Worm (Caenorhabditis elegans) whole organism, L1 larva: ENCODE data around the gene mboa-2.

ENCODE experiments used
- C04F5.9 ChIP-seq: sonication (generic microtip); optimal IDR thresholded peaks from 2 replicates; lab custom pipeline; 2016; ENCODE audit warnings: missing genetic modification characterization, missing compliant biosample characterization
- C16A3.4 ChIP-seq: fragments of 150-350 bp; optimal IDR thresholded peaks from 2 replicates; lab custom pipeline; 2014; ENCODE audit warnings: missing biosample characterization, missing genetic modification characterization
- C34B4.2 ChIP-seq: sonication (generic microtip); optimal IDR thresholded peaks from 2 replicates; lab custom pipeline; 2017; ENCODE audit warnings: mild to moderate bottlenecking, missing genetic modification characterization, missing compliant biosample characterization
- F16B12.6 ChIP-seq: fragments of 150-350 bp; optimal IDR thresholded peaks from 2 replicates; lab custom pipeline; 2014; ENCODE audit warnings: missing biosample characterization, missing genetic modification characterization
- Y116A8C.19 ChIP-seq: sonication (generic microtip); optimal IDR thresholded peaks from 2 replicates; lab custom pipeline; 2016; ENCODE audit warnings: missing compliant biosample characterization, missing genetic modification characterization, borderline replicate concordance
- aha-1 ChIP-seq: fragments of 150-350 bp; optimal IDR thresholded peaks from 2 replicates; lab custom pipeline; 2014; ENCODE audit warnings: missing biosample characterization, missing genetic modification characterization
- aly-2 ChIP-seq: fragments of 150-350 bp; optimal IDR thresholded peaks from 2 replicates; lab custom pipeline; 2014; ENCODE audit warnings: missing biosample characterization, missing genetic modification characterization
- ama-1 ChIP-seq: fragments of 150-350 bp; optimal IDR thresholded peaks from 2 replicates; lab custom pipeline; 2014
- blmp-1 ChIP-seq: fragments of 150-350 bp; optimal IDR thresholded peaks from 2 replicates; lab custom pipeline; 2014; ENCODE audit warnings: missing biosample characterization, missing genetic modification characterization
- ceh-82 ChIP-seq, 3 experiments: fragments of 150-350 bp in 1 of 3; sonication (generic microtip) in 2 of 3; optimal IDR thresholded peaks; 2 replicates each; lab custom pipeline; 2014 to 2017; ENCODE audit warnings: missing biosample characterization in 3 of 3, missing genetic modification characterization in 3 of 3
- ceh-88 ChIP-seq: fragments of 200-800 bp; sonication (Bioruptor generic); IDR thresholded peaks from 2 replicates; pipeline ENCODE4 v1.3.6; 2022; ENCODE audit warnings: missing genetic modification characterization, missing compliant biosample characterization
- ces-1 ChIP-seq: fragments of 150-350 bp; optimal IDR thresholded peaks from 2 replicates; lab custom pipeline; 2014; ENCODE audit warnings: missing biosample characterization, missing genetic modification reagents, missing genetic modification characterization
- dpl-1 ChIP-seq, 3 experiments: fragments of 150-350 bp in 2 of 3; sonication (generic microtip) in 1 of 3; optimal IDR thresholded peaks; 2 replicates each; lab custom pipeline; 2014 to 2017; ENCODE audit warnings: missing biosample characterization in 3 of 3, missing genetic modification characterization in 3 of 3, missing genetic modification reagents in 3 of 3
- efl-1 ChIP-seq, 4 experiments: fragments of 150-350 bp; optimal IDR thresholded peaks in 3 of 4; peaks in 1 of 4; 1 replicate in 1 of 4; 2 replicates in 3 of 4; lab custom pipeline; 2014; ENCODE audit warnings: missing biosample characterization in 2 of 4, missing genetic modification characterization in 2 of 4, missing genetic modification reagents in 2 of 4
- efl-3 ChIP-seq: fragments of 200-800 bp; sonication (Bioruptor generic); optimal IDR thresholded peaks from 2 replicates; lab custom pipeline; 2018; ENCODE audit warnings: mild to moderate bottlenecking, missing genetic modification characterization, missing compliant biosample characterization
- ets-5 ChIP-seq: fragments of 200-800 bp; sonication (Bioruptor generic); IDR thresholded peaks from 2 replicates; pipeline ENCODE4 v1.3.6; 2022; ENCODE audit warnings: missing genetic modification characterization, missing compliant biosample characterization
- fkh-10 ChIP-seq: sonication (generic microtip); optimal IDR thresholded peaks from 2 replicates; lab custom pipeline; 2017; ENCODE audit warnings: missing biosample characterization, missing genetic modification reagents, missing genetic modification characterization
- fos-1 ChIP-seq: fragments of 150-350 bp; optimal IDR thresholded peaks from 2 replicates; lab custom pipeline; 2014; ENCODE audit warnings: missing biosample characterization, missing genetic modification characterization
- hlh-4 ChIP-seq: sonication (generic microtip); optimal IDR thresholded peaks from 2 replicates; lab custom pipeline; 2016; ENCODE audit warnings: mild to moderate bottlenecking, missing genetic modification characterization, missing compliant biosample characterization
- hpl-2 ChIP-seq: fragments of 150-350 bp; optimal IDR thresholded peaks from 2 replicates; lab custom pipeline; 2014; ENCODE audit warnings: missing biosample characterization, missing genetic modification reagents, missing genetic modification characterization
- isw-1 ChIP-seq: fragments of 200-800 bp; sonication (Bioruptor generic); IDR thresholded peaks from 2 replicates; pipeline ENCODE4 v1.3.6; 2022; ENCODE audit warnings: missing genetic modification characterization, missing compliant biosample characterization
- lin-13 ChIP-seq: fragments of 150-350 bp; optimal IDR thresholded peaks from 2 replicates; lab custom pipeline; 2014; ENCODE audit warnings: missing biosample characterization, missing genetic modification reagents, missing genetic modification characterization
- lin-35 ChIP-seq, 2 experiments: fragments of 150-350 bp; optimal IDR thresholded peaks; 2 replicates each; lab custom pipeline; 2014; ENCODE audit warnings: missing biosample characterization in 2 of 2, missing genetic modification characterization in 2 of 2, missing genetic modification reagents in 2 of 2
- lsy-2 ChIP-seq, 2 experiments: fragments of 150-350 bp; optimal IDR thresholded peaks; 2 replicates each; lab custom pipeline; 2014; ENCODE audit warnings: missing biosample characterization in 2 of 2, missing genetic modification characterization in 2 of 2
- mab-9 ChIP-seq: fragments of 200-800 bp; sonication (Bioruptor generic); IDR thresholded peaks from 2 replicates; pipeline ENCODE4 v1.3.6; 2022; ENCODE audit warnings: missing genetic modification reagents, missing genetic modification characterization, missing compliant biosample characterization
- mef-2 ChIP-seq: fragments of 150-350 bp; optimal IDR thresholded peaks from 2 replicates; lab custom pipeline; 2014; ENCODE audit warnings: missing biosample characterization, missing genetic modification characterization
- mep-1 ChIP-seq: fragments of 150-350 bp; optimal IDR thresholded peaks from 2 replicates; lab custom pipeline; 2014; ENCODE audit warnings: missing biosample characterization, missing genetic modification characterization
- nhr-11 ChIP-seq: fragments of 150-350 bp; optimal IDR thresholded peaks from 2 replicates; lab custom pipeline; 2014; ENCODE audit warnings: missing biosample characterization, missing genetic modification characterization
- nhr-12 ChIP-seq: sonication (generic microtip); optimal IDR thresholded peaks from 2 replicates; lab custom pipeline; 2017; ENCODE audit warnings: missing biosample characterization, missing genetic modification characterization
- nhr-19 ChIP-seq: fragments of 200-800 bp; sonication (Bioruptor generic); conservative IDR thresholded peaks from 2 replicates; pipeline ENCODE4 v1.3.6; 2022; ENCODE audit warnings: missing genetic modification characterization, missing compliant biosample characterization
- nhr-20 ChIP-seq: sonication (generic microtip); optimal IDR thresholded peaks from 2 replicates; lab custom pipeline; 2016; ENCODE audit warnings: mild to moderate bottlenecking, missing genetic modification characterization, missing compliant biosample characterization
- nhr-237 ChIP-seq: fragments of 150-350 bp; optimal IDR thresholded peaks from 2 replicates; lab custom pipeline; 2014; ENCODE audit warnings: missing biosample characterization, missing genetic modification characterization
- nhr-28 ChIP-seq: fragments of 150-350 bp; optimal IDR thresholded peaks from 2 replicates; lab custom pipeline; 2014; ENCODE audit warnings: missing biosample characterization, missing genetic modification characterization
- nhr-47 ChIP-seq: sonication (generic microtip); optimal IDR thresholded peaks from 2 replicates; lab custom pipeline; 2016; ENCODE audit warnings: mild to moderate bottlenecking, missing genetic modification characterization, moderate library complexity, missing compliant biosample characterization
- nhr-71 ChIP-seq: sonication (generic microtip); optimal IDR thresholded peaks from 2 replicates; lab custom pipeline; 2016; ENCODE audit warnings: mild to moderate bottlenecking, missing genetic modification characterization, moderate library complexity, missing compliant biosample characterization
- nhr-85 ChIP-seq: sonication (generic microtip); peaks from one replicate; lab custom pipeline; 2016; ENCODE audit warnings: missing genetic modification characterization, inconsistent platforms, missing compliant biosample characterization
- nhr-90 ChIP-seq: sonication (generic microtip); optimal IDR thresholded peaks from 2 replicates; lab custom pipeline; 2016; ENCODE audit warnings: mild to moderate bottlenecking, missing genetic modification characterization, missing compliant biosample characterization; ENCODE audit not compliant: poor library complexity
- pag-3 ChIP-seq: sonication (generic microtip); optimal IDR thresholded peaks from 2 replicates; lab custom pipeline; 2017; ENCODE audit warnings: missing genetic modification characterization, mild to moderate bottlenecking, missing compliant biosample characterization, antibody characterized with exemption, borderline replicate concordance; ENCODE audit not compliant: insufficient read depth
- skn-1 ChIP-seq: fragments of 150-350 bp; optimal IDR thresholded peaks from 2 replicates; lab custom pipeline; 2014; ENCODE audit warnings: missing biosample characterization, missing genetic modification characterization
- sox-4 ChIP-seq: sonication (generic microtip); optimal IDR thresholded peaks from 2 replicates; lab custom pipeline; 2016; ENCODE audit warnings: missing genetic modification characterization, missing compliant biosample characterization
- sup-37 ChIP-seq: fragments of 200-800 bp; sonication (Bioruptor generic); optimal IDR thresholded peaks from 2 replicates; lab custom pipeline; 2018; ENCODE audit warnings: mild to moderate bottlenecking, missing genetic modification characterization, missing compliant biosample characterization
- swsn-7 ChIP-seq: sonication (generic microtip); optimal IDR thresholded peaks from 2 replicates; lab custom pipeline; 2016; ENCODE audit warnings: missing genetic modification characterization, missing compliant biosample characterization
- unc-130 ChIP-seq: fragments of 150-350 bp; optimal IDR thresholded peaks from 2 replicates; lab custom pipeline; 2017; ENCODE audit warnings: missing biosample characterization, missing genetic modification characterization, inconsistent platforms
- unc-98 ChIP-seq: fragments of 200-800 bp; sonication (Bioruptor generic); IDR thresholded peaks from 2 replicates; pipeline ENCODE4 v1.3.6; 2022; ENCODE audit warnings: missing genetic modification characterization, missing compliant biosample characterization
- zag-1 ChIP-seq: fragments of 150-350 bp; optimal IDR thresholded peaks from 2 replicates; lab custom pipeline; 2014; ENCODE audit warnings: missing biosample characterization, missing genetic modification characterization
- ztf-4 ChIP-seq: fragments of 150-350 bp; optimal IDR thresholded peaks from 2 replicates; lab custom pipeline; 2014; ENCODE audit warnings: missing biosample characterization, missing genetic modification characterization

Gene mboa-2

DNA sequence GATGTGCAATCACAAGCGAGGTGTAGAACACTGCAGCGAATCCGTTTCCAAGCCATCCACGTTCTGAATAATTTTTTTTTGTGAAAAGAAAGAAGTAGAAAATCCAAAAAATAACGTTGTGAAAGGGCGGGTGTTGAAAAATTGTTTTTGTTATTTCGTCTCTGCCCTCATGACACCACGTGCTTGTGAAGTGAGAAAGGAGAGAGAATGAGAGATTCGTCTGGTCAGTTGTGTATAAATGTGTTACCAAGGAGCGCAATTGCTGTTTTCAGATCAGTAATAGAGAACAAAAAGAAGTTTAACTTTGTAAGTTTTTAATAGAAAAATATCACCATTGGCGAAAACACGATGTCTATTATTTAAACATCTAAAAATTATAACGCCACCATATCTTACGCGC, 1.0 kb downstream of the mboa-2 start (continued):
- TF ChIP-seq sup-37 (GFP tag; lab: Kevin White, UChicago) = no peak
- TF ChIP-seq unc-130 (tag; lab: Kevin White, UChicago) = peak; percentile 48
- peak; percentile 23; the same call in 1 of the 2 replicates for TF ChIP-seq nhr-19 (GFP tag; lab: Robert Waterston, UW)
- TF ChIP-seq swsn-7 (tag; lab: Kevin White, UChicago) = peak; percentile 24
- peak; percentile 41 to 43 for TF ChIP-seq efl-1 (optimal IDR thresholded peaks at IDR 0.05; lab: Kevin White, UChicago)
- peak in 1 of 2 experiments; percentile 36 for TF ChIP-seq efl-1 (GFP tag; optimal IDR thresholded peaks at IDR 0.05 in 1 of 2; lab: Kevin White, UChicago)
- peak; percentile 67 for TF ChIP-seq nhr-71 (tag; lab: Kevin White, UChicago)
- no peak for TF ChIP-seq efl-3 (GFP tag; lab: Kevin White, UChicago)
- peak; percentile 32 to 66 for TF ChIP-seq lin-35 (GFP tag; optimal IDR thresholded peaks at IDR 0.05; lab: Kevin White, UChicago)
- peak; percentile 58 for TF ChIP-seq C16A3.4 (tag; lab: Kevin White, UChicago)
- peak; percentile 56 for TF ChIP-seq mep-1 (tag; lab: Kevin White, UChicago)
- TF ChIP-seq nhr-90 (tag; lab: Kevin White, UChicago) = no peak
- no peak for TF ChIP-seq Y116A8C.19 (tag; lab: Kevin White, UChicago)
- TF ChIP-seq, all 84 proteins: peak for 21

DNA sequence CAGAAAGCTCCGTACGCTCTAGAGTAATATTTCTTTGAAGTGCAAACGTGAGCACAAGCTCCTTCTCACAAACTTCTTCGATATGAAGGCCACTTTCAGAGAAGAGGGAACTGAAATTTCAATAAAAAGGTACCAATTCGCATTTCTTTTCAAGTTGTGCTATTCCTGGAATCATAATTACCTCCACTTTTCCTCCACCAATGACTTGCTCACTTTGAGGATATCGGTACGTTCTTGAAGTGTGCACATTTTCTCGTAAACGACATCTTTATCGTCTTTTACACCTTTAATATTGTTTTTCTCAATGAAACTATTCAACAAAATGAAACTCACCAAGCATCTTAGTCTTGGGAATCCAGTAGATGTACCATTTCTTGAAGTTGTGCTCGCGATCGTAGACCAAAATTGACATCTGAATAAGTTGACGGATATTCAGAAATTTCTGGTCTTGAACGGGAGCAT, 3.0 kb downstream of the mboa-2 start, which contains the start of gene scb-1:
Gene scb-1, minus strand, starts transcription at position 412 of the 462 bp plus-strand sequence.
- TF ChIP-seq nhr-90 (tag; lab: Kevin White, UChicago) (peak; percentile 9), ces-1 (GFP tag; lab: Kevin White, UChicago) (no peak), efl-3 (GFP tag; lab: Kevin White, UChicago) (no peak), nhr-85 (tag; lab: Kevin White, UChicago) (peak; percentile 32), nhr-71 (tag; lab: Kevin White, UChicago) (peak; percentile 20), ama-1 (lab: Kevin White, UChicago) (peak; percentile 87), efl-1 (optimal IDR thresholded peaks at IDR 0.05; lab: Kevin White, UChicago) (no peak), efl-1 (GFP tag; optimal IDR thresholded peaks at IDR 0.05 in 1 of 2; lab: Kevin White, UChicago) (peak in 1 of 2 experiments; percentile 28)

DNA sequence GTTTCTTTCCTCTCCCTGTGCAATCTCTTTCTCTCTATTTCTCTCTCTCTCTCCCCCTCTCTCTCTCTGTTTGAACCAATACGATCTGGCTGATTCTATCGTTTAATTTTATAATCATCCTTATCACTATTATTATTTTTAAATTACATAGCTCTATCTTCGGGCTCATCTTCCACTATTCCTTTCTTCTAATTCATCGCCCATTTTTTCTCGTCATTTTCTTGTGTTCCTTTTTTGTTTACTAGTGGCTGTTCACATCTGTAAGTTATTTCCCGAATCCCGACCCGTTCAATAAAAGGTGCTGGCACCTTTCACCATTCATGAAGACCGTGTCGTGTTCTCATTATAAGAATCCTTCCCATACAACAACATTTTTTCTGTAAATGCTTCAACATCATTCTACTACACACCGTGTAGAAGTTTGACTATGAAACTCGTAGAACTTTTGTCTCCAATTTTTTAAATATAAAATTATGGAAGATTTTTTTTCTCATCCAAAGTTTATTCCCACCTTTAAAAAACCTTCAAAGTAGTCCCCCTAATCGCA, 4.0 kb downstream of the mboa-2 start:
- TF ChIP-seq nhr-90 (tag; lab: Kevin White, UChicago) (peak; percentile 61), ets-5 (GFP tag; lab: Robert Waterston, UW) (no peak), ama-1 (lab: Kevin White, UChicago) (peak; percentile 20), ceh-82 (tag; optimal IDR thresholded peaks at IDR 0.05; lab: Kevin White, UChicago) (no peak), fos-1 (tag; lab: Kevin White, UChicago) (no peak), unc-98 (no peak), dpl-1 (GFP tag; optimal IDR thresholded peaks at IDR 0.05; lab: Kevin White, UChicago) (no peak), isw-1 (GFP tag; lab: Robert Waterston, UW) (no peak), lin-35 (GFP tag; optimal IDR thresholded peaks at IDR 0.05; lab: Kevin White, UChicago) (peak in 1 of 2 experiments; percentile 11), nhr-20 (tag; lab: Kevin White, UChicago) (peak; percentile 16), sup-37 (GFP tag; lab: Kevin White, UChicago) (no peak), aha-1 (tag; lab: Kevin White, UChicago) (no peak), C04F5.9 (tag; lab: Kevin White, UChicago) (no peak), skn-1 (tag; lab: Kevin White, UChicago) (no peak), nhr-11 (tag; lab: Kevin White, UChicago) (no peak), blmp-1 (no peak), F16B12.6 (no peak), lsy-2 (tag; optimal IDR thresholded peaks at IDR 0.05; lab: Kevin White, UChicago) (no peak), mab-9 (no peak), pag-3 (no peak), C34B4.2 (no peak), nhr-47 (tag; lab: Kevin White, UChicago) (peak; percentile 15), aly-2 (tag; lab: Kevin White, UChicago) (no peak), nhr-28 (tag; lab: Kevin White, UChicago) (no peak), mef-2 (tag; lab: Kevin White, UChicago) (no peak), ztf-4 (tag; lab: Kevin White, UChicago) (peak; percentile 60), lin-13 (GFP tag; lab: Kevin White, UChicago) (no peak), nhr-71 (tag; lab: Kevin White, UChicago) (peak; percentile 56), nhr-237 (tag; lab: Kevin White, UChicago) (no peak), nhr-12 (no peak), fkh-10 (GFP tag; lab: Kevin White, UChicago) (no peak), sox-4 (tag; lab: Kevin White, UChicago) (no peak), ceh-88 (GFP tag; lab: Robert Waterston, UW) (no peak), hpl-2 (GFP tag; lab: Kevin White, UChicago) (no peak), hlh-4 (tag; lab: Kevin White, UChicago) (no peak), nhr-19 (GFP tag; lab: Robert Waterston, UW) (no peak), zag-1 (tag; lab: Kevin White, UChicago) (no peak)
